Worm (Caenorhabditis elegans) whole organism, L3 larva: Measurements from ENCODE around the gene usp-14.

Experiments
- ceh-82 ChIP-seq: fragments of 150-350 bp; optimal IDR thresholded peaks from 2 replicates; lab custom pipeline; 2014; ENCODE audit warnings: missing biosample characterization, missing genetic modification characterization
- fos-1 ChIP-seq: fragments of 150-350 bp; optimal IDR thresholded peaks from 2 replicates; lab custom pipeline; 2014; ENCODE audit warnings: missing biosample characterization, missing genetic modification characterization
- lin-15B ChIP-seq: fragments of 150-350 bp; optimal IDR thresholded peaks from 2 replicates; lab custom pipeline; 2014; ENCODE audit warnings: missing biosample characterization, missing genetic modification characterization
- pha-4 ChIP-seq: fragments of 150-350 bp; optimal IDR thresholded peaks from 2 replicates; lab custom pipeline; 2014; ENCODE audit warnings: missing biosample characterization, missing genetic modification reagents, missing genetic modification characterization
- pqm-1 ChIP-seq: fragments of 150-350 bp; optimal IDR thresholded peaks from 2 replicates; lab custom pipeline; 2017; ENCODE audit warnings: missing biosample characterization, missing genetic modification characterization, inconsistent platforms
- unc-39 ChIP-seq: sonication (generic microtip); optimal IDR thresholded peaks from 4 replicates; lab custom pipeline; 2017; ENCODE audit warnings: missing biosample characterization, missing genetic modification characterization

ce11 chrII:14507563-14507962 lies 19.1 kb upstream of the usp-14 start, which contains the start of the genes K10H10.7 and K10H10.10:
- TF ChIP-seq pqm-1 (no peak), unc-39 (tag; lab: Kevin White, UChicago) (no peak), ceh-82 (no peak), lin-15B (tag; lab: Kevin White, UChicago) (no peak), pha-4 (tag; lab: Kevin White, UChicago) (no peak), fos-1 (tag; lab: Kevin White, UChicago) (no peak)
